Fruit fly (Drosophila melanogaster): ENCODE results near the gene Nepl17.

The Nepl17 gene

DNA sequence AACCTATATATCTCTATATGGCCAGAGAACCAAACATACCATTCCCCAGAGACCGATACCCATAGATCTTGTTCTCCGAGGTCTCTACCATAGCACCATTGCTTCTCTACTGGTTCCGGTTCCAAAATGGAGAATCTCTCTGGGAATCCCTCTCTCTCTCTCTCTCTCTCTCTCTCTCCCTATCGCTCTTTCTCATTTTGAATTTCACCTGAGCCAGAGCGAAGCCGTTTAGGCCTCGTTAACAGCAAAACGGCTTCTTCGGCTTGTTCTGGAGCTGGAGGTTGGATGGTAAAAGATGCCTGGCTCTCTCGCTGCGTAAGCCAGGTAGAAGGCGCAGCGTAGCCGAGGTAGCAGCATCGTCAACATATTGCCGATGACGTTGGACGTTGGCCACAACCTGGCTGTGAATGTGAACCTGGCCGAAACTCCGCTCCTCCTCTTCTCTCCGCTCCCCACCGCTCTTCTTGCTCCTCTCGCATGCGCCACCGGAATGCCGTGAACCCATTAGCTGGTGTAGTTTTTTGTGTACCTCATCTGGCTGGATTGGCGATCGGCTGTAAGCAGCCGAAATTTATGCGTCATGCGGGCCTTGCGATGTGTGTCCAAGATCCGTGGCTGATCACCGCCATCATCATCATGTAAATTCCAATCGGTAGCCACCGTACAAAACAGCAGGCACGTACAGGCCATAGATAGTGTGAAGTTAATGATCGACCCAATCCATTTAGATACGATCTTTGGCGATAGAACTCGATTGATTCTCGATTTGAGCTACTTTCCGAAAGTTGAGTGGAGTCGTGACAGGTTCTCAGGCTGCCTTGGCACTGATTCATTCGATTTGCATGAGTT, 11.2 kb upstream of the Nepl17 start (continued):
- TF ChIP-seq fd59A (GFP tag; optimal IDR thresholded peaks at IDR 0.05) = no peak
- TF ChIP-seq Sox14 (GFP tag; optimal IDR thresholded peaks at IDR 0.05) = no peak
- TF ChIP-seq CG3032 (tag; optimal IDR thresholded peaks at IDR 0.05) = no peak
- TF ChIP-seq CG31627 (GFP tag; optimal IDR thresholded peaks at IDR 0.05) = no peak
- no peak for TF ChIP-seq dac (GFP tag; optimal IDR thresholded peaks at IDR 0.05)
- no peak for TF ChIP-seq CG8319 (GFP tag; optimal IDR thresholded peaks at IDR 0.05)
- no peak for TF ChIP-seq CG7368 (GFP tag; optimal IDR thresholded peaks at IDR 0.05)
- no peak for TF ChIP-seq CG10631 (GFP tag; optimal IDR thresholded peaks at IDR 0.05)
- no peak for TF ChIP-seq CG8119 (GFP tag; IDR thresholded peaks at IDR 0.05)
- TF ChIP-seq CG34406 (GFP tag; optimal IDR thresholded peaks at IDR 0.05) = no peak
- TF ChIP-seq topi (GFP tag; optimal IDR thresholded peaks at IDR 0.05) = no peak
- no peak for TF ChIP-seq CG4318 (GFP tag; optimal IDR thresholded peaks at IDR 0.05)
- TF ChIP-seq salr (GFP tag; optimal IDR thresholded peaks at IDR 0.05) = no peak
- no peak for TF ChIP-seq Hr38 (GFP tag; optimal IDR thresholded peaks at IDR 0.05)
- TF ChIP-seq OdsH (GFP tag; optimal IDR thresholded peaks at IDR 0.05) = no peak
- TF ChIP-seq CG1621 (tag; optimal IDR thresholded peaks at IDR 0.05) = peak; percentile 82
- no peak for TF ChIP-seq achi (GFP tag; optimal IDR thresholded peaks at IDR 0.05)

- TF ChIP-seq CG6854 (GFP tag; optimal IDR thresholded peaks at IDR 0.05) (no peak), salr (GFP tag; optimal IDR thresholded peaks at IDR 0.05) (no peak), CG32006 (GFP tag; optimal IDR thresholded peaks at IDR 0.05) (no peak), Blimp-1 (GFP tag; optimal IDR thresholded peaks at IDR 0.05) (no peak), acj6 (GFP tag; optimal IDR thresholded peaks at IDR 0.05) (no peak), lz (GFP tag; optimal IDR thresholded peaks at IDR 0.05) (no peak), Lpt (GFP tag; optimal IDR thresholded peaks at IDR 0.05) (no peak), CG8319 (GFP tag; optimal IDR thresholded peaks at IDR 0.05) (no peak), CG11294 (GFP tag; IDR thresholded peaks at IDR 0.05) (no peak), esn (GFP tag; optimal IDR thresholded peaks at IDR 0.05) (no peak), Gug (GFP tag; IDR thresholded peaks at IDR 0.05) (no peak), dac (GFP tag; optimal IDR thresholded peaks at IDR 0.05) (no peak), CG15336 (GFP tag; IDR thresholded peaks at IDR 0.05) (no peak), Hr4 (GFP tag; optimal IDR thresholded peaks at IDR 0.05) (no peak)
Observed at dm6 chr3R:28870364-28870763, 2.3 kb upstream of the Nepl17 start.

DNA sequence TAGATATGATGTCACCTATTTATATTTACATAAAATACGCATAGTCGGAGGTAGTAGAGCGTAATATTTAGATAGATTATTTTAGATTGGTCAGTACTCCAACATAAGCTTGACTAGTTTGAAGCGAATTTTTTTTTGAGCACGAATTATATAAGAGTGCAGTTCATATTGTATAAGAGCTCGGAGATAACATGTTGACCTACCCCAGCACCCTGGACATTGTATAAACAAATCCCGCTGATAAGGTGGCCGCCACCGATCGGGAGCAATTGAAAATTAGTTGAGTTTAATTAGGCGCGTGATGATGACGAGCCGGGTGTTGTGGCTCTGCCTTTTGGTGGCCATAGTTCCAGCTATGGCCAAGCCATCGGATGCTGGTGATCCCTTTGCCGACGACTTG, 2.6 kb downstream of the Nepl17 start, which contains the start of gene Nepl18:
Gene Nepl18, plus strand, starts transcription at position 277 of the 400 bp plus-strand sequence.
- TF ChIP-seq svp (GFP tag) (peak; percentile 91), CG6808 (GFP tag; optimal IDR thresholded peaks at IDR 0.05) (no peak), OdsH (GFP tag; optimal IDR thresholded peaks at IDR 0.05) (no peak), Sox14 (GFP tag; optimal IDR thresholded peaks at IDR 0.05) (no peak)

- no peak for TF ChIP-seq CG6854 (GFP tag; optimal IDR thresholded peaks at IDR 0.05)
- TF ChIP-seq CG16779 (tag; optimal IDR thresholded peaks at IDR 0.05) = peak; percentile 86
- TF ChIP-seq ss (GFP tag; optimal IDR thresholded peaks at IDR 0.05) = peak; percentile 74 to 85
- TF ChIP-seq esn (GFP tag; optimal IDR thresholded peaks at IDR 0.05) = peak; percentile 91
- peak; percentile 91 for TF ChIP-seq Hr4 (GFP tag; optimal IDR thresholded peaks at IDR 0.05)
- peak; percentile 36 for TF ChIP-seq Blimp-1 (GFP tag; optimal IDR thresholded peaks at IDR 0.05)
- peak; percentile 90 for TF ChIP-seq topi (GFP tag; optimal IDR thresholded peaks at IDR 0.05)
- TF ChIP-seq Sox102F (GFP tag; optimal IDR thresholded peaks at IDR 0.05) = peak; percentile 87
- peak; percentile 79 for TF ChIP-seq CG9139 (GFP tag; optimal IDR thresholded peaks at IDR 0.05)
- TF ChIP-seq CG11902 (GFP tag; optimal IDR thresholded peaks at IDR 0.05) = peak; percentile 77
- peak; percentile 90 for TF ChIP-seq CG3919 (GFP tag; optimal IDR thresholded peaks at IDR 0.05)
- peak; percentile 79 for TF ChIP-seq Lpt (GFP tag; optimal IDR thresholded peaks at IDR 0.05)
- TF ChIP-seq Sox14 (GFP tag; optimal IDR thresholded peaks at IDR 0.05) = peak; percentile 86
- peak; percentile 86 for TF ChIP-seq CG34406 (GFP tag; optimal IDR thresholded peaks at IDR 0.05)
- TF ChIP-seq net (GFP tag; optimal IDR thresholded peaks at IDR 0.05) = peak; percentile 89
- peak; percentile 94 for TF ChIP-seq CG6163 (GFP tag; IDR thresholded peaks at IDR 0.05)
- TF ChIP-seq dac (GFP tag; optimal IDR thresholded peaks at IDR 0.05) = peak; percentile 65
- TF ChIP-seq CG8319 (GFP tag; optimal IDR thresholded peaks at IDR 0.05) = peak; percentile 76
- peak; percentile 87 for TF ChIP-seq CG15336 (GFP tag; IDR thresholded peaks at IDR 0.05)
- peak; percentile 86 for TF ChIP-seq CG3032 (tag; optimal IDR thresholded peaks at IDR 0.05)
- peak; percentile 96 for TF ChIP-seq Eip78C (GFP tag)
- peak; percentile 85 for TF ChIP-seq spab (GFP tag; optimal IDR thresholded peaks at IDR 0.05)
- peak; percentile 86 for TF ChIP-seq CG6276 (GFP tag; optimal IDR thresholded peaks at IDR 0.05)
- peak; percentile 90 for TF ChIP-seq OdsH (GFP tag; optimal IDR thresholded peaks at IDR 0.05)
- peak; percentile 89 for TF ChIP-seq CG1621 (tag; optimal IDR thresholded peaks at IDR 0.05)
Observed at dm6 chr3R:28880066-28880842, 7.5 kb downstream of the Nepl17 start, which contains the start of the genes Nepl19 and Nepl20. TSS of gene Nepl19 (minus strand) at chr3R:28880122. TSS of gene Nepl20 (plus strand) at chr3R:28880792.

Data from whole organism, prepupa.